Worm (Caenorhabditis elegans) whole organism, L2 larva: Measurements from ENCODE around the gene ric-3.

Source experiments
- C34F6.9 ChIP-seq: fragments of 150-350 bp; optimal IDR thresholded peaks from 2 replicates; lab custom pipeline; 2014; ENCODE audit warnings: missing biosample characterization, missing genetic modification characterization
- F13H6.1 ChIP-seq: sonication (generic microtip); optimal IDR thresholded peaks from 2 replicates; lab custom pipeline; 2016; ENCODE audit warnings: missing genetic modification characterization, missing compliant biosample characterization
- R02D3.7 ChIP-seq: fragments of 150-350 bp; optimal IDR thresholded peaks from 2 replicates; lab custom pipeline; 2014; ENCODE audit warnings: missing biosample characterization, missing genetic modification characterization
- Y55F3AM.14 ChIP-seq: fragments of 200-800 bp; sonication (Bioruptor generic); optimal IDR thresholded peaks from 2 replicates; lab custom pipeline; 2018; ENCODE audit warnings: mild to moderate bottlenecking, missing genetic modification characterization, missing compliant biosample characterization
- ZK546.5 ChIP-seq: sonication (generic microtip); optimal IDR thresholded peaks from 2 replicates; lab custom pipeline; 2017; ENCODE audit warnings: missing biosample characterization, missing genetic modification characterization
- alr-1 ChIP-seq: fragments of 150-350 bp; optimal IDR thresholded peaks from 2 replicates; lab custom pipeline; 2014; ENCODE audit warnings: missing biosample characterization, missing genetic modification characterization
- aly-2 ChIP-seq: fragments of 150-350 bp; optimal IDR thresholded peaks from 2 replicates; lab custom pipeline; 2014; ENCODE audit warnings: missing biosample characterization, missing genetic modification characterization
- ama-1 ChIP-seq: fragments of 150-350 bp; optimal IDR thresholded peaks from 2 replicates; lab custom pipeline; 2018; ENCODE audit warnings: inconsistent platforms
- blmp-1 ChIP-seq: sonication (generic microtip); optimal IDR thresholded peaks from 2 replicates; lab custom pipeline; 2017; ENCODE audit warnings: missing genetic modification characterization, mild to moderate bottlenecking, missing compliant biosample characterization, antibody characterized with exemption, moderate library complexity; ENCODE audit not compliant: insufficient read depth
- ceh-16 ChIP-seq: fragments of 150-350 bp; optimal IDR thresholded peaks from 2 replicates; lab custom pipeline; 2014; ENCODE audit warnings: missing biosample characterization, missing genetic modification characterization
- ceh-82 ChIP-seq: fragments of 150-350 bp; optimal IDR thresholded peaks from 2 replicates; lab custom pipeline; 2014; ENCODE audit warnings: missing biosample characterization, missing genetic modification characterization
- crh-2 ChIP-seq: sonication (generic microtip); optimal IDR thresholded peaks from 2 replicates; lab custom pipeline; 2017; ENCODE audit warnings: missing biosample characterization, missing genetic modification characterization
- dmd-4 ChIP-seq: sonication (generic microtip); optimal IDR thresholded peaks from 2 replicates; lab custom pipeline; 2017; ENCODE audit warnings: missing biosample characterization, missing genetic modification characterization
- egl-27 ChIP-seq: sonication (generic microtip); optimal IDR thresholded peaks from 3 replicates; lab custom pipeline; 2017; ENCODE audit warnings: missing biosample characterization, missing genetic modification reagents, missing genetic modification characterization
- elt-1 ChIP-seq: fragments of 150-350 bp; optimal IDR thresholded peaks from 2 replicates; lab custom pipeline; 2014; ENCODE audit warnings: missing biosample characterization, missing genetic modification characterization
- elt-3 ChIP-seq: sonication (generic microtip); optimal IDR thresholded peaks from 2 replicates; lab custom pipeline; 2017; ENCODE audit warnings: missing biosample characterization, missing genetic modification characterization
- fos-1 ChIP-seq: fragments of 150-350 bp; optimal IDR thresholded peaks from 2 replicates; lab custom pipeline; 2014; ENCODE audit warnings: missing biosample characterization, missing genetic modification characterization
- gmeb-1 ChIP-seq: fragments of 150-350 bp; optimal IDR thresholded peaks from 2 replicates; lab custom pipeline; 2014; ENCODE audit warnings: missing biosample characterization, missing genetic modification characterization
- lin-11 ChIP-seq: fragments of 150-350 bp; sonication (generic microtip); optimal IDR thresholded peaks from 2 replicates; lab custom pipeline; 2014; ENCODE audit warnings: missing biosample characterization, missing genetic modification characterization, inconsistent platforms, mixed read lengths
- lin-13 ChIP-seq: fragments of 150-350 bp; optimal IDR thresholded peaks from 2 replicates; lab custom pipeline; 2014; ENCODE audit warnings: missing biosample characterization, missing genetic modification reagents, missing genetic modification characterization
- lin-39 ChIP-seq: fragments of 150-350 bp; optimal IDR thresholded peaks from 2 replicates; lab custom pipeline; 2014; ENCODE audit warnings: missing biosample characterization, missing genetic modification reagents, missing genetic modification characterization
- lsy-2 ChIP-seq, 2 experiments: fragments of 150-350 bp in 1 of 2; sonication (generic microtip) in 1 of 2; optimal IDR thresholded peaks; 2 replicates each; lab custom pipeline; 2014 to 2017; ENCODE audit warnings: missing biosample characterization in 2 of 2, missing genetic modification characterization in 2 of 2
- mab-5 ChIP-seq: fragments of 150-350 bp; optimal IDR thresholded peaks from 2 replicates; lab custom pipeline; 2014; ENCODE audit warnings: missing biosample characterization, missing genetic modification characterization
- mbf-1 ChIP-seq: sonication (generic microtip); optimal IDR thresholded peaks from 2 replicates; lab custom pipeline; 2017; ENCODE audit warnings: missing biosample characterization, missing genetic modification characterization
- mdl-1 ChIP-seq, 2 experiments: fragments of 150-350 bp in 1 of 2; sonication (generic microtip) in 1 of 2; optimal IDR thresholded peaks; 2 replicates each; lab custom pipeline; 2017; ENCODE audit warnings: missing biosample characterization in 2 of 2, missing genetic modification characterization in 2 of 2
- nhr-10 ChIP-seq: sonication (generic microtip); optimal IDR thresholded peaks from 2 replicates; lab custom pipeline; 2017; ENCODE audit warnings: missing biosample characterization, missing genetic modification characterization
- nhr-11 ChIP-seq: fragments of 150-350 bp; optimal IDR thresholded peaks from 2 replicates; lab custom pipeline; 2014; ENCODE audit warnings: missing biosample characterization, missing genetic modification characterization
- nhr-12 ChIP-seq: fragments of 150-350 bp; optimal IDR thresholded peaks from 2 replicates; lab custom pipeline; 2014; ENCODE audit warnings: missing biosample characterization, missing genetic modification characterization
- nhr-129 ChIP-seq: fragments of 150-350 bp; optimal IDR thresholded peaks from 2 replicates; lab custom pipeline; 2014; ENCODE audit warnings: missing biosample characterization, missing genetic modification characterization
- nhr-21 ChIP-seq: fragments of 150-350 bp; optimal IDR thresholded peaks from 2 replicates; lab custom pipeline; 2014; ENCODE audit warnings: missing biosample characterization, missing genetic modification characterization
- nhr-23 ChIP-seq: fragments of 150-350 bp; optimal IDR thresholded peaks from 2 replicates; lab custom pipeline; 2014; ENCODE audit warnings: missing biosample characterization, missing genetic modification reagents, missing genetic modification characterization
- nhr-25 ChIP-seq: fragments of 150-350 bp; sonication (generic microtip); optimal IDR thresholded peaks from 3 replicates; lab custom pipeline; 2014; ENCODE audit warnings: missing biosample characterization, missing genetic modification characterization
- nhr-6 ChIP-seq: fragments of 150-350 bp; optimal IDR thresholded peaks from 2 replicates; lab custom pipeline; 2014; ENCODE audit warnings: missing biosample characterization, missing genetic modification characterization
- peb-1 ChIP-seq: fragments of 150-350 bp; optimal IDR thresholded peaks from 2 replicates; lab custom pipeline; 2014; ENCODE audit warnings: missing biosample characterization, missing genetic modification characterization
- sem-4 ChIP-seq: fragments of 150-350 bp; optimal IDR thresholded peaks from 2 replicates; lab custom pipeline; 2014; ENCODE audit warnings: missing biosample characterization, missing genetic modification reagents, missing genetic modification characterization
- skn-1 ChIP-seq: sonication (generic microtip); optimal IDR thresholded peaks from 2 replicates; lab custom pipeline; 2017; ENCODE audit warnings: missing biosample characterization, missing genetic modification characterization
- sma-3 ChIP-seq: sonication (generic microtip); optimal IDR thresholded peaks from 2 replicates; lab custom pipeline; 2016; ENCODE audit warnings: missing genetic modification reagents, missing genetic modification characterization, missing compliant biosample characterization
- sma-9 ChIP-seq, 2 experiments: fragments of 150-350 bp in 1 of 2; sonication (generic microtip) in 1 of 2; optimal IDR thresholded peaks; 2 replicates each; lab custom pipeline; 2014 to 2016; ENCODE audit warnings: missing genetic modification characterization in 2 of 2, mild to moderate bottlenecking in 1 of 2, missing biosample characterization in 1 of 2, missing compliant biosample characterization in 1 of 2, missing genetic modification reagents in 1 of 2, moderate library complexity in 1 of 2
- snpc-4 ChIP-seq: fragments of 150-350 bp; optimal IDR thresholded peaks from 2 replicates; lab custom pipeline; 2014; ENCODE audit warnings: missing biosample characterization, missing genetic modification characterization
- unc-39 ChIP-seq: fragments of 150-350 bp; optimal IDR thresholded peaks from 2 replicates; lab custom pipeline; 2014; ENCODE audit warnings: missing biosample characterization, missing genetic modification characterization
- unc-55 ChIP-seq: fragments of 150-350 bp; sonication (generic microtip); optimal IDR thresholded peaks from 3 replicates; lab custom pipeline; 2014; ENCODE audit warnings: missing biosample characterization, missing genetic modification reagents, missing genetic modification characterization
- unc-62 ChIP-seq: fragments of 150-350 bp; optimal IDR thresholded peaks from 2 replicates; lab custom pipeline; 2014; ENCODE audit warnings: missing biosample characterization, missing genetic modification reagents, missing genetic modification characterization
- zag-1 ChIP-seq: fragments of 150-350 bp; optimal IDR thresholded peaks from 2 replicates; lab custom pipeline; 2014; ENCODE audit warnings: missing biosample characterization, missing genetic modification characterization
- ztf-1 ChIP-seq: fragments of 200-800 bp; sonication (Bioruptor generic); conservative IDR thresholded peaks from 2 replicates; pipeline ENCODE4 v1.3.6; 2022; ENCODE audit warnings: missing genetic modification characterization, missing compliant biosample characterization
- ztf-11 ChIP-seq: sonication (generic microtip); optimal IDR thresholded peaks from 2 replicates; lab custom pipeline; 2017; ENCODE audit warnings: missing biosample characterization, missing genetic modification characterization
- ztf-4 ChIP-seq: fragments of 150-350 bp; optimal IDR thresholded peaks from 2 replicates; lab custom pipeline; 2014; ENCODE audit warnings: missing biosample characterization, missing genetic modification characterization

ric-3 gene

ce11 chrIV:7815683-7816183 lies 2.3 kb upstream of the ric-3 start, which contains the start of gene cdgs-1 (continued):
- TF ChIP-seq egl-27 (no peak), peb-1 (tag; lab: Kevin White, UChicago) (no peak), nhr-11 (tag; lab: Kevin White, UChicago) (no peak), lin-11 (tag; lab: Kevin White, UChicago) (no peak), nhr-21 (tag; lab: Kevin White, UChicago) (no peak), ztf-4 (no peak), gmeb-1 (no peak)

ce11 chrIV:7816402-7817102 lies 1.5 kb upstream of the ric-3 start:
- no peak for TF ChIP-seq skn-1 (tag; lab: Kevin White, UChicago)
- no peak for TF ChIP-seq lin-39 (tag; lab: Kevin White, UChicago)
- no peak for TF ChIP-seq fos-1
- TF ChIP-seq gmeb-1: peak; percentile 88
- TF ChIP-seq ztf-1 (GFP tag; lab: Robert Waterston, UW): no peak
- no peak for TF ChIP-seq aly-2 (tag; lab: Kevin White, UChicago)
- no peak for TF ChIP-seq ama-1
- no peak for TF ChIP-seq zag-1
- TF ChIP-seq nhr-25 (tag; lab: Kevin White, UChicago): no peak
- TF ChIP-seq nhr-129 (tag; lab: Kevin White, UChicago): peak; percentile 43
- TF ChIP-seq nhr-10 (tag; lab: Kevin White, UChicago): no peak
- no peak for TF ChIP-seq elt-1 (tag; lab: Kevin White, UChicago)
- no peak for TF ChIP-seq snpc-4 (tag; lab: Kevin White, UChicago)
- TF ChIP-seq crh-2 (tag; lab: Kevin White, UChicago): peak; percentile 20
- no peak for TF ChIP-seq F13H6.1
- TF ChIP-seq Y55F3AM.14: no peak
- TF ChIP-seq unc-62 (GFP tag; lab: Kevin White, UChicago): no peak
- TF ChIP-seq R02D3.7: no peak
- TF ChIP-seq peb-1 (tag; lab: Kevin White, UChicago): no peak
- TF ChIP-seq C34F6.9: peak; percentile 13
- TF ChIP-seq lsy-2 (tag; optimal IDR thresholded peaks at IDR 0.05; lab: Kevin White, UChicago): peak in 1 of 2 experiments; percentile 56
- no peak for TF ChIP-seq nhr-6 (tag; lab: Kevin White, UChicago)
- TF ChIP-seq sma-3 (GFP tag; lab: Kevin White, UChicago): peak; percentile 57
- no peak for TF ChIP-seq ceh-82 (tag; lab: Kevin White, UChicago)
- no peak for TF ChIP-seq unc-39
- TF ChIP-seq lin-13 (GFP tag; lab: Kevin White, UChicago): no peak
- TF ChIP-seq blmp-1 (tag; lab: Kevin White, UChicago): no peak
- TF ChIP-seq mab-5 (tag; lab: Kevin White, UChicago): no peak
- TF ChIP-seq ZK546.5 (tag; lab: Kevin White, UChicago): no peak
- TF ChIP-seq dmd-4 (tag; lab: Kevin White, UChicago): no peak
- TF ChIP-seq sem-4 (tag; lab: Kevin White, UChicago): no peak
- no peak for TF ChIP-seq nhr-12 (tag; lab: Kevin White, UChicago)
- TF ChIP-seq ceh-16 (tag; lab: Kevin White, UChicago): no peak
- no peak for TF ChIP-seq mbf-1 (tag; lab: Kevin White, UChicago)
- no peak for TF ChIP-seq nhr-11 (tag; lab: Kevin White, UChicago)
- TF ChIP-seq ztf-4: no peak
- no peak for TF ChIP-seq elt-3
- no peak for TF ChIP-seq alr-1 (tag; lab: Kevin White, UChicago)
- peak; percentile 41 for TF ChIP-seq unc-55 (GFP tag; lab: Kevin White, UChicago)
- no peak for TF ChIP-seq ztf-11
- no peak for TF ChIP-seq nhr-21 (tag; lab: Kevin White, UChicago)
- TF ChIP-seq sma-9 (GFP tag; optimal IDR thresholded peaks at IDR 0.05; lab: Kevin White, UChicago): peak; percentile 16
- TF ChIP-seq sma-9 (tag; optimal IDR thresholded peaks at IDR 0.05; lab: Kevin White, UChicago): no peak
- TF ChIP-seq lin-11 (tag; lab: Kevin White, UChicago): no peak
- TF ChIP-seq nhr-23 (tag; lab: Kevin White, UChicago): no peak
- no peak for TF ChIP-seq mdl-1 (tag; optimal IDR thresholded peaks at IDR 0.05; lab: Kevin White, UChicago)
